Fruit fly (Drosophila melanogaster) whole organism, pupa: ENCODE measurements around the gene Alms1b.

Experiments used
- CG13204 ChIP-seq: fragments of 200-800 bp; sonication (Bioruptor generic); optimal IDR thresholded peaks from 2 replicates; lab custom pipeline; 2018; ENCODE audit warnings: missing biosample characterization, mild to moderate bottlenecking, missing genetic modification characterization, moderate library complexity
- CG4496 ChIP-seq: fragments of 200-800 bp; sonication (Bioruptor generic); IDR thresholded peaks from 3 replicates; pipeline ENCODE4 v1.3.6; 2022; ENCODE audit warnings: missing biosample characterization, missing genetic modification characterization
- CG8301 ChIP-seq: fragments of 200-800 bp; sonication (Bioruptor generic); optimal IDR thresholded peaks from 2 replicates; lab custom pipeline; 2018; ENCODE audit warnings: missing biosample characterization, mild to moderate bottlenecking, missing genetic modification characterization

- no peak for TF ChIP-seq CG4496 (GFP tag; lab: Robert Waterston, UW)
- no peak for TF ChIP-seq CG13204 (GFP tag; lab: Kevin White, UChicago)
- TF ChIP-seq CG8301: no peak
Observed at dm6 chrX:4604107-4604506, 26.6 kb downstream of the Alms1b start.
